Worm (Caenorhabditis elegans) whole organism, mixed stage, embryonic: ENCODE data around the gene del-8.
A peak's percentile ranks its signal among the peaks of the same experiment; 100 is the strongest.

ENCODE experiments used
- M03D4.4 ChIP-seq: sonication (generic microtip); optimal IDR thresholded peaks from 2 replicates; lab custom pipeline; 2017; ENCODE audit warnings: mild to moderate bottlenecking, missing genetic modification characterization, missing compliant biosample characterization
- bed-3 ChIP-seq: fragments of 200-800 bp; sonication (Bioruptor generic); optimal IDR thresholded peaks from 3 replicates; lab custom pipeline; 2018; ENCODE audit warnings: mild to moderate bottlenecking, missing genetic modification characterization, moderate library complexity, missing compliant biosample characterization
- blmp-1 ChIP-seq: fragments of 150-350 bp; optimal IDR thresholded peaks from 2 replicates; lab custom pipeline; 2014; ENCODE audit warnings: missing biosample characterization, missing genetic modification characterization
- ceh-39 ChIP-seq: fragments of 150-350 bp; optimal IDR thresholded peaks from 2 replicates; lab custom pipeline; 2014; ENCODE audit warnings: missing biosample characterization, missing genetic modification characterization
- ceh-43 ChIP-seq: fragments of 200-800 bp; sonication (Bioruptor generic); optimal IDR thresholded peaks from 2 replicates; lab custom pipeline; 2018; ENCODE audit warnings: mild to moderate bottlenecking, missing genetic modification characterization, moderate library complexity, missing compliant biosample characterization
- ceh-83 ChIP-seq: fragments of 200-800 bp; sonication (Bioruptor generic); optimal IDR thresholded peaks from 2 replicates; lab custom pipeline; 2018; ENCODE audit warnings: mild to moderate bottlenecking, missing genetic modification characterization, missing compliant biosample characterization
- ces-1 ChIP-seq: fragments of 150-350 bp; optimal IDR thresholded peaks from 2 replicates; lab custom pipeline; 2014; ENCODE audit warnings: missing biosample characterization, missing genetic modification reagents, missing genetic modification characterization
- cnd-1 ChIP-seq: fragments of 200-800 bp; sonication (Bioruptor generic); optimal IDR thresholded peaks from 2 replicates; lab custom pipeline; 2018; ENCODE audit warnings: mild to moderate bottlenecking, missing genetic modification characterization, missing compliant biosample characterization
- drap-1 ChIP-seq: fragments of 200-800 bp; sonication (Bioruptor generic); optimal IDR thresholded peaks from 3 replicates; lab custom pipeline; 2018; ENCODE audit warnings: mild to moderate bottlenecking, missing genetic modification characterization, missing compliant biosample characterization
- elt-1 ChIP-seq: sonication (generic microtip); optimal IDR thresholded peaks from 2 replicates; lab custom pipeline; 2017; ENCODE audit warnings: missing genetic modification characterization, mild to moderate bottlenecking, missing compliant biosample characterization, antibody characterized with exemption, moderate library complexity, borderline replicate concordance; ENCODE audit not compliant: insufficient read depth
- elt-3 ChIP-seq: fragments of 150-350 bp; optimal IDR thresholded peaks from 2 replicates; lab custom pipeline; 2014; ENCODE audit warnings: missing biosample characterization, missing genetic modification characterization
- flh-1 ChIP-seq: fragments of 200-800 bp; sonication (Bioruptor generic); optimal IDR thresholded peaks from 2 replicates; lab custom pipeline; 2018; ENCODE audit warnings: mild to moderate bottlenecking, missing genetic modification characterization, moderate library complexity, missing compliant biosample characterization
- ham-2 ChIP-seq: fragments of 200-800 bp; sonication (Bioruptor generic); optimal IDR thresholded peaks from 2 replicates; lab custom pipeline; 2018; ENCODE audit warnings: mild to moderate bottlenecking, missing genetic modification characterization, missing compliant biosample characterization
- lin-13 ChIP-seq: fragments of 150-350 bp; optimal IDR thresholded peaks from 2 replicates; lab custom pipeline; 2014; ENCODE audit warnings: missing biosample characterization, missing genetic modification characterization
- lin-32 ChIP-seq: fragments of 200-800 bp; sonication (Bioruptor generic); optimal IDR thresholded peaks from 2 replicates; lab custom pipeline; 2018; ENCODE audit warnings: mild to moderate bottlenecking, missing genetic modification characterization, missing compliant biosample characterization
- lsy-2 ChIP-seq: fragments of 150-350 bp; optimal IDR thresholded peaks from 2 replicates; lab custom pipeline; 2014; ENCODE audit warnings: missing biosample characterization, missing genetic modification characterization
- mab-5 ChIP-seq: fragments of 150-350 bp; optimal IDR thresholded peaks from 2 replicates; lab custom pipeline; 2014; ENCODE audit warnings: missing biosample characterization, missing genetic modification characterization
- mep-1 ChIP-seq: fragments of 150-350 bp; optimal IDR thresholded peaks from 2 replicates; lab custom pipeline; 2017; ENCODE audit warnings: missing biosample characterization, missing genetic modification reagents, missing genetic modification characterization, inconsistent platforms
- nhr-12 ChIP-seq: fragments of 150-350 bp; optimal IDR thresholded peaks from 2 replicates; lab custom pipeline; 2014; ENCODE audit warnings: missing biosample characterization, missing genetic modification characterization
- nhr-237 ChIP-seq: fragments of 150-350 bp; optimal IDR thresholded peaks from 2 replicates; lab custom pipeline; 2014; ENCODE audit warnings: missing biosample characterization, missing genetic modification characterization
- nhr-28 ChIP-seq: fragments of 150-350 bp; optimal IDR thresholded peaks from 2 replicates; lab custom pipeline; 2014; ENCODE audit warnings: missing biosample characterization, missing genetic modification characterization
- nhr-76 ChIP-seq: sonication (generic microtip); optimal IDR thresholded peaks from 2 replicates; lab custom pipeline; 2017; ENCODE audit warnings: missing biosample characterization, missing genetic modification characterization
- pha-4 ChIP-seq: fragments of 150-350 bp; optimal IDR thresholded peaks from 2 replicates; lab custom pipeline; 2018; ENCODE audit warnings: missing biosample characterization, missing genetic modification reagents, missing genetic modification characterization
- sem-2 ChIP-seq: fragments of 200-800 bp; sonication (Bioruptor generic); optimal IDR thresholded peaks from 2 replicates; lab custom pipeline; 2018; ENCODE audit warnings: mild to moderate bottlenecking, missing genetic modification characterization, missing compliant biosample characterization
- sptf-1 ChIP-seq: sonication (generic microtip); optimal IDR thresholded peaks from 2 replicates; lab custom pipeline; 2017; ENCODE audit warnings: mild to moderate bottlenecking, missing genetic modification characterization, moderate library complexity, missing compliant biosample characterization
- tbx-8 ChIP-seq: fragments of 200-800 bp; sonication (Bioruptor generic); optimal IDR thresholded peaks from 2 replicates; lab custom pipeline; 2018; ENCODE audit warnings: mild to moderate bottlenecking, missing genetic modification characterization, moderate library complexity, missing compliant biosample characterization
- unc-120 ChIP-seq: sonication (generic microtip); optimal IDR thresholded peaks from 2 replicates; lab custom pipeline; 2017; ENCODE audit warnings: missing genetic modification characterization, missing compliant biosample characterization; ENCODE audit not compliant: poor library complexity, severe bottlenecking
- unc-39 ChIP-seq: fragments of 150-350 bp; optimal IDR thresholded peaks from 2 replicates; lab custom pipeline; 2014; ENCODE audit warnings: missing biosample characterization, missing genetic modification characterization
- unc-62 ChIP-seq: fragments of 150-350 bp; optimal IDR thresholded peaks from 2 replicates; lab custom pipeline; 2014; ENCODE audit warnings: missing biosample characterization, missing genetic modification reagents, missing genetic modification characterization
- zip-8 ChIP-seq: fragments of 150-350 bp; optimal IDR thresholded peaks from 2 replicates; lab custom pipeline; 2014; ENCODE audit warnings: missing biosample characterization, missing genetic modification characterization

The del-8 gene

ce11 chrX:9555238-9555637 is 34.0 kb upstream of the del-8 start:
- no peak for TF ChIP-seq blmp-1 (tag; lab: Kevin White, UChicago)
- no peak for TF ChIP-seq elt-3 (tag; lab: Kevin White, UChicago)
- no peak for TF ChIP-seq elt-1 (tag; lab: Kevin White, UChicago)
- no peak for TF ChIP-seq zip-8 (tag; lab: Kevin White, UChicago)
- TF ChIP-seq ceh-39 (tag; lab: Kevin White, UChicago), result no peak
- TF ChIP-seq M03D4.4 (tag; lab: Kevin White, UChicago), result no peak
- TF ChIP-seq lin-13, result no peak
- TF ChIP-seq lsy-2 (tag; lab: Kevin White, UChicago), result no peak
- no peak for TF ChIP-seq cnd-1 (tag; lab: Kevin White, UChicago)
- TF ChIP-seq ceh-83, result no peak
- no peak for TF ChIP-seq pha-4 (tag; lab: Kevin White, UChicago)
- no peak for TF ChIP-seq unc-120 (tag; lab: Kevin White, UChicago)
- no peak for TF ChIP-seq nhr-28 (tag; lab: Kevin White, UChicago)
- TF ChIP-seq nhr-237 (tag; lab: Kevin White, UChicago), result no peak
- no peak for TF ChIP-seq ceh-43 (GFP tag; lab: Kevin White, UChicago)
- no peak for TF ChIP-seq tbx-8 (GFP tag; lab: Kevin White, UChicago)
- TF ChIP-seq mab-5 (tag; lab: Kevin White, UChicago), result no peak

- no peak for TF ChIP-seq tbx-8 (GFP tag; lab: Kevin White, UChicago)
- no peak for TF ChIP-seq unc-120 (tag; lab: Kevin White, UChicago)
- TF ChIP-seq unc-39, result no peak
- no peak for TF ChIP-seq elt-1 (tag; lab: Kevin White, UChicago)
- TF ChIP-seq unc-62, result no peak
- TF ChIP-seq blmp-1 (tag; lab: Kevin White, UChicago), result no peak
- TF ChIP-seq nhr-28 (tag; lab: Kevin White, UChicago), result no peak
- TF ChIP-seq zip-8 (tag; lab: Kevin White, UChicago), result no peak
- no peak for TF ChIP-seq ces-1 (GFP tag; lab: Kevin White, UChicago)
- TF ChIP-seq pha-4 (tag; lab: Kevin White, UChicago), result no peak
- no peak for TF ChIP-seq sem-2
- no peak for TF ChIP-seq ceh-39 (tag; lab: Kevin White, UChicago)
- no peak for TF ChIP-seq mep-1 (tag; lab: Kevin White, UChicago)
- no peak for TF ChIP-seq elt-3 (tag; lab: Kevin White, UChicago)
- TF ChIP-seq, all 35 proteins: peak for 0
Measured at ce11 chrX:9556038-9556437, 33.2 kb upstream of the del-8 start.

ce11 chrX:9560931-9561330 is 28.3 kb upstream of the del-8 start:
- no peak for TF ChIP-seq mep-1 (tag; lab: Kevin White, UChicago)
- no peak for TF ChIP-seq unc-120 (tag; lab: Kevin White, UChicago)
- no peak for TF ChIP-seq ham-2
- TF ChIP-seq nhr-76 (tag; lab: Kevin White, UChicago), result no peak
- peak; percentile 1 for TF ChIP-seq sptf-1 (tag; lab: Kevin White, UChicago)
- no peak for TF ChIP-seq nhr-237 (tag; lab: Kevin White, UChicago)
- TF ChIP-seq nhr-28 (tag; lab: Kevin White, UChicago), result no peak

ce11 chrX:9565881-9566280 is 23.3 kb upstream of the del-8 start, which contains the start of gene moc-5:
Gene moc-5, minus strand, starts transcription at chrX:9565981.
- TF ChIP-seq elt-3 (tag; lab: Kevin White, UChicago), result no peak
- no peak for TF ChIP-seq nhr-28 (tag; lab: Kevin White, UChicago)
- no peak for TF ChIP-seq pha-4 (tag; lab: Kevin White, UChicago)
- TF ChIP-seq lin-32, result no peak
- no peak for TF ChIP-seq bed-3 (GFP tag; lab: Kevin White, UChicago)
- no peak for TF ChIP-seq ceh-83
- no peak for TF ChIP-seq drap-1 (GFP tag; lab: Kevin White, UChicago)
- no peak for TF ChIP-seq nhr-12
- TF ChIP-seq sem-2, result no peak
- no peak for TF ChIP-seq nhr-76 (tag; lab: Kevin White, UChicago)
- TF ChIP-seq unc-62, result no peak
- no peak for TF ChIP-seq zip-8 (tag; lab: Kevin White, UChicago)
- no peak for TF ChIP-seq elt-1 (tag; lab: Kevin White, UChicago)
- TF ChIP-seq blmp-1 (tag; lab: Kevin White, UChicago), result no peak
- no peak for TF ChIP-seq ham-2
- TF ChIP-seq lsy-2 (tag; lab: Kevin White, UChicago), result no peak
- TF ChIP-seq M03D4.4 (tag; lab: Kevin White, UChicago), result no peak
- no peak for TF ChIP-seq ceh-39 (tag; lab: Kevin White, UChicago)
- no peak for TF ChIP-seq mab-5 (tag; lab: Kevin White, UChicago)

ce11 chrX:9566429-9566828 is 22.8 kb upstream of the del-8 start, which contains the start of gene F49E2.2:
Gene F49E2.2, plus strand, starts transcription at chrX:9566729.
- no peak for TF ChIP-seq flh-1 (GFP tag; lab: Kevin White, UChicago)
- TF ChIP-seq, all 35 proteins: peak for 0
